Worm (Caenorhabditis elegans) whole organism, young adult: ENCODE results near the gene F46B3.7.

Experiments used
- F37B4.10 ChIP-seq: fragments of 200-800 bp; sonication (Bioruptor generic); IDR thresholded peaks from 2 replicates; pipeline ENCODE4 v1.3.6; 2022; ENCODE audit warnings: missing genetic modification characterization, missing compliant biosample characterization
- aptf-2 ChIP-seq: fragments of 200-800 bp; sonication (Bioruptor generic); conservative IDR thresholded peaks from 2 replicates; pipeline ENCODE4 v1.3.6; 2022; ENCODE audit warnings: missing genetic modification reagents, missing genetic modification characterization, missing compliant biosample characterization
- atf-7 ChIP-seq: sonication (generic microtip); optimal IDR thresholded peaks from 2 replicates; lab custom pipeline; 2017; ENCODE audit warnings: mild to moderate bottlenecking, missing genetic modification characterization, missing compliant biosample characterization
- ceh-58 ChIP-seq: fragments of 200-800 bp; sonication (Bioruptor generic); IDR thresholded peaks from 2 replicates; pipeline ENCODE4 v1.3.6; 2022; ENCODE audit warnings: missing genetic modification characterization, missing compliant biosample characterization
- him-1 ChIP-seq: sonication (generic microtip); optimal IDR thresholded peaks from 2 replicates; lab custom pipeline; 2016; ENCODE audit warnings: missing genotype, missing genetic modification reagents, missing genetic modification characterization, missing compliant biosample characterization
- hmg-1.2 ChIP-seq: fragments of 200-800 bp; sonication (Bioruptor generic); IDR thresholded peaks from 2 replicates; pipeline ENCODE4 v1.3.6; 2022; ENCODE audit warnings: missing genetic modification reagents, missing genetic modification characterization, missing compliant biosample characterization
- lir-1 ChIP-seq: fragments of 200-800 bp; sonication (Bioruptor generic); conservative IDR thresholded peaks from 2 replicates; pipeline ENCODE4 v1.3.6; 2022; ENCODE audit warnings: missing genetic modification reagents, missing genetic modification characterization, missing compliant biosample characterization
- nhr-80 ChIP-seq: sonication (generic microtip); optimal IDR thresholded peaks from 2 replicates; lab custom pipeline; 2016; ENCODE audit warnings: missing genetic modification characterization, missing compliant biosample characterization
- pha-4 ChIP-seq: fragments of 150-350 bp; sonication (generic microtip); optimal IDR thresholded peaks from 2 replicates; lab custom pipeline; 2014; ENCODE audit warnings: missing biosample characterization, missing genetic modification reagents, missing genetic modification characterization
- snpc-4 ChIP-seq, 5 experiments: fragments of 150-350 bp in 1 of 5; sonication (generic microtip) in 4 of 5; optimal IDR thresholded peaks; 2 replicates each; lab custom pipeline; 2014 to 2018; ENCODE audit warnings: missing genetic modification characterization in 5 of 5, missing biosample characterization in 3 of 5, antibody characterized with exemption in 2 of 5, mild to moderate bottlenecking in 2 of 5, missing compliant biosample characterization in 2 of 5, missing genotype in 2 of 5, moderate library complexity in 2 of 5, missing genetic modification reagents in 1 of 5
- tlf-1 ChIP-seq: fragments of 200-800 bp; sonication (Bioruptor generic); optimal IDR thresholded peaks from 2 replicates; lab custom pipeline; 2018; ENCODE audit warnings: mild to moderate bottlenecking, missing genetic modification characterization, missing compliant biosample characterization
- unc-62 ChIP-seq: fragments of 150-350 bp; optimal IDR thresholded peaks from 2 replicates; lab custom pipeline; 2014; ENCODE audit warnings: missing biosample characterization, missing genetic modification reagents, missing genetic modification characterization
- ztf-25 ChIP-seq: fragments of 200-800 bp; sonication (Bioruptor generic); IDR thresholded peaks from 2 replicates; pipeline ENCODE4 v1.3.6; 2022; ENCODE audit warnings: missing genetic modification reagents, missing genetic modification characterization, missing compliant biosample characterization

DNA sequence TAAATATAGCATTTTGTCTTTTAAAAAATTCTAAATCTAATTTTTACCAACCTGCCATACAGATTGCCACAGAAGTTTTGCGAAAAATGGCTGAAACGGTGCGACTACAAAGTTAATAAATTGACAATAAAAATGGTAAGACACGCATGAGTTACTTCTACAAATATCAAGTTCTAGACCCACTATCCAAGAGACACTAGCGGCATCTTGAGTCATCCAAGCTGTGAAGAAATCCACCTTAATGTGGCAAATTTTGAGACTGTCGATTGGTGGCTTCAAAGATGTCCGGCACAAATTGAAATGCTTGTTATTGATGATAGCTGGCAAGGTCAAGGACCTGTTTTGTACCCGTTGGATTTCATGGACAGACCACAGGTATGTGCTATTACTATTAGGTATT, 15.8 kb upstream of the F46B3.7 start, which contains the start of gene F46B3.16:
- TF ChIP-seq atf-7, result no peak
- no peak for TF ChIP-seq ztf-25 (GFP tag; lab: Robert Waterston, UW)
- TF ChIP-seq snpc-4 (GFP tag; optimal IDR thresholded peaks at IDR 0.05; lab: Kevin White, UChicago), result no peak
- no peak for TF ChIP-seq snpc-4 (tag; optimal IDR thresholded peaks at IDR 0.05; lab: Kevin White, UChicago)
- no peak for TF ChIP-seq lir-1 (GFP tag; lab: Robert Waterston, UW)
- TF ChIP-seq aptf-2 (GFP tag; lab: Robert Waterston, UW), result no peak
- no peak for TF ChIP-seq unc-62
- TF ChIP-seq nhr-80 (tag; lab: Kevin White, UChicago), result no peak
- no peak for TF ChIP-seq tlf-1
- TF ChIP-seq pha-4 (tag; lab: Kevin White, UChicago), result no peak
- TF ChIP-seq hmg-1.2 (GFP tag; lab: Robert Waterston, UW), result no peak
- no peak for TF ChIP-seq F37B4.10 (GFP tag; lab: Robert Waterston, UW)
- TF ChIP-seq ceh-58, result no peak
- no peak for TF ChIP-seq him-1 (tag; lab: Kevin White, UChicago)
